Worm (Caenorhabditis elegans) whole organism, midembryonic: ENCODE measurements around the gene rnp-7.

ENCODE experiments used
- T22C8.4 ChIP-seq: fragments of 200-800 bp; sonication (Bioruptor generic); IDR thresholded peaks from 2 replicates; pipeline ENCODE4 v1.3.6; 2022; ENCODE audit warnings: missing genetic modification characterization, missing compliant biosample characterization
- ref-1 ChIP-seq: fragments of 200-800 bp; sonication (Bioruptor generic); conservative IDR thresholded peaks from 2 replicates; pipeline ENCODE4 v1.3.6; 2022; ENCODE audit warnings: missing genetic modification reagents, missing genetic modification characterization, missing compliant biosample characterization
- tab-1 ChIP-seq: fragments of 200-800 bp; sonication (Bioruptor generic); IDR thresholded peaks from 2 replicates; pipeline ENCODE4 v1.3.6; 2022; ENCODE audit warnings: missing genetic modification characterization, missing compliant biosample characterization

DNA sequence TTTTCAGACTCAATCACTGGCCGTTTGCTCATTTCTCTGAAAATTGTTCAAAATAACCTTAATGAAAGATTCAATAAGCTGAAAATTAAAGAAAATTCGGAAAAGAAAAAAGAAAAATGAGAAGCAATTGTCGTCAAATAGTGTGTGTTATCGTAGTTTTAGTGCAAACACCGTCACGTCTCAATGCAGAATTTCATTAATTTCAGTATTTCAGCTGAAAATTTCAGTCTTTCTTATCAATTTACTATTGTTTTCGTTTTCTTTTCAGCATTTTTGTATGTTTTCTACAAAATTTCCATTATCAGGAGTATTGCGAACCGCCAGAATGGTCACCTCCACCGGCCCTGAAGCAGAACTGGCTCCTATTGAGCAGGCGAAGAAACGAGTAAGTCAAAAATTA is 38.1 kb downstream of the rnp-7 start, which contains the start of the genes B0280.9 and rpia-1:
- TF ChIP-seq T22C8.4 (GFP tag; lab: Robert Waterston, UW) (no peak), tab-1 (no peak), ref-1 (no peak)
